Fruit fly (Drosophila melanogaster): ENCODE measurements around the gene CG3062.

CG3062 gene

dm6 chrX:4684444-4684924 lies 39.8 kb upstream of the CG3062 start (continued):
- TF ChIP-seq CG34422 (GFP tag; IDR thresholded peaks at IDR 0.05) (peak; percentile 94), disco-r (GFP tag; optimal IDR thresholded peaks at IDR 0.05) (no peak), ato (GFP tag; IDR thresholded peaks at IDR 0.05; ENCODE audit: partially characterized antibody) (peak; percentile 71), Sox100B (GFP tag; optimal IDR thresholded peaks at IDR 0.05) (peak; percentile 40), peb (GFP tag; IDR thresholded peaks at IDR 0.05) (peak; percentile 58), CG8388 (GFP tag; optimal IDR thresholded peaks at IDR 0.05) (peak; percentile 46), CG13775 (GFP tag; optimal IDR thresholded peaks at IDR 0.05) (peak; percentile 76), nmo (GFP tag; optimal IDR thresholded peaks at IDR 0.05) (peak; percentile 74), yki (optimal IDR thresholded peaks at IDR 0.05) (no peak), fd3F (GFP tag; optimal IDR thresholded peaks at IDR 0.05) (peak; percentile 82), HmgZ (tag; optimal IDR thresholded peaks at IDR 0.05) (peak; percentile 88), kah (GFP tag; optimal IDR thresholded peaks at IDR 0.05) (no peak), CG18476 (GFP tag; optimal IDR thresholded peaks at IDR 0.05) (no peak), Nf-YA (GFP tag; IDR thresholded peaks at IDR 0.05) (peak; percentile 76; the same call in 1 of the 2 replicates), CG31441 (GFP tag; IDR thresholded peaks at IDR 0.05) (peak; percentile 77), ranshi (GFP tag; IDR thresholded peaks at IDR 0.05) (peak; percentile 88), Jarid2 (GFP tag; optimal IDR thresholded peaks at IDR 0.05) (peak; percentile 54), Asciz (GFP tag; optimal IDR thresholded peaks at IDR 0.05) (peak; percentile 86), NC2β (GFP tag; optimal IDR thresholded peaks at IDR 0.05) (peak; percentile 61), CG32772 (GFP tag; IDR thresholded peaks at IDR 0.05) (peak; percentile 89), pros (GFP tag; optimal IDR thresholded peaks at IDR 0.05) (peak; percentile 83), CG1529 (GFP tag; optimal IDR thresholded peaks at IDR 0.05) (peak; percentile 54), az2 (GFP tag; optimal IDR thresholded peaks at IDR 0.05) (peak; percentile 55), pho (GFP tag; optimal IDR thresholded peaks at IDR 0.05) (peak; percentile 78), grau (tag; optimal IDR thresholded peaks at IDR 0.05) (peak; percentile 80), Nf-YC (tag; optimal IDR thresholded peaks at IDR 0.05) (peak; percentile 87), CG10654 (GFP tag; optimal IDR thresholded peaks at IDR 0.05) (peak; percentile 61), CG4854 (GFP tag; optimal IDR thresholded peaks at IDR 0.05) (peak; percentile 45), CG7786 (GFP tag; optimal IDR thresholded peaks at IDR 0.05) (peak; percentile 93), ttk (GFP tag; IDR thresholded peaks at IDR 0.05) (peak; percentile 82), chif (GFP tag; optimal IDR thresholded peaks at IDR 0.05) (peak; percentile 67 to 82), Oli (tag; optimal IDR thresholded peaks at IDR 0.05) (peak; percentile 75), sim (GFP tag; IDR thresholded peaks at IDR 0.05) (peak; percentile 39; the same call in 1 of the 2 replicates), CG4424 (GFP tag; optimal IDR thresholded peaks at IDR 0.05) (peak; percentile 64), CG6813 (GFP tag; optimal IDR thresholded peaks at IDR 0.05) (peak; percentile 56), CG11696 (GFP tag; IDR thresholded peaks at IDR 0.05) (peak; percentile 75), Hsf (GFP tag; optimal IDR thresholded peaks at IDR 0.05) (peak; percentile 81), Ada2b (GFP tag; IDR thresholded peaks at IDR 0.05) (peak; percentile 91), H15 (GFP tag; IDR thresholded peaks at IDR 0.05) (peak; percentile 74), CG12659 (GFP tag; optimal IDR thresholded peaks at IDR 0.05) (peak; percentile 92), HLHmδ (GFP tag; optimal IDR thresholded peaks at IDR 0.05) (no peak), CG13624 (GFP tag; optimal IDR thresholded peaks at IDR 0.05) (peak; percentile 87), tx (GFP tag; optimal IDR thresholded peaks at IDR 0.05) (peak; percentile 79), Atf6 (GFP tag; IDR thresholded peaks at IDR 0.05) (peak; percentile 92), CG9817 (tag; optimal IDR thresholded peaks at IDR 0.05) (peak; percentile 86), CG1603 (tag; optimal IDR thresholded peaks at IDR 0.05) (peak; percentile 86), h (optimal IDR thresholded peaks at IDR 0.05) (no peak), NC2α (GFP tag; optimal IDR thresholded peaks at IDR 0.05) (peak; percentile 29), Dll (GFP tag; IDR thresholded peaks at IDR 0.05; ENCODE audit: partially characterized antibody) (peak; percentile 81), CG10959 (GFP tag; IDR thresholded peaks at IDR 0.05) (peak; percentile 76), jigr1 (GFP tag; IDR thresholded peaks at IDR 0.05) (peak; percentile 51; the same call in 1 of the 3 replicates), row (GFP tag; IDR thresholded peaks at IDR 0.05) (peak; percentile 92)

Data from whole organism, embryonic.